Worm (Caenorhabditis elegans): ENCODE results near the gene acl-3.

DNA sequence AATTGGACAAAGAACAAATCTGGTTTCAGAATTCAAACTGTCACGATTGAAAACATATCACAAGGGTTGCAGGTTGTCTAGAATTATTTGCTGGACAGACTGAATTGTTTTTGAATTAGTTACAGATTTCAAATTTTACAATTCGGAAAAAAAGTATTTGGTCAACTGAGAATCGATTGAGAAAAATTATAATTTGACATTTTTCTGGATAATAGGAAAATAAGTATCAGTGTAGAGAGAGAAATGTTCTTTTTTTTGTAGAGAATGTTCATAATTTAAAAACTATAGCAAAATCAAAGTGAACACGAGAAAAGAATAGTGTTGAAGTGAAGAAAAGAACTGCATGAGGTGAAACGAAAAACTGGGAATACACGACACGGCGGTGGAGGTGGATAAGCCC, 48.9 kb upstream of the acl-3 start, which contains the start of gene dpy-20:
- TF ChIP-seq pag-3 (tag; optimal IDR thresholded peaks at IDR 0.05; ENCODE audit: borderline replicate concordance), result no peak
- TF ChIP-seq mec-3 (tag; optimal IDR thresholded peaks at IDR 0.05; ENCODE audit: borderline replicate concordance), result no peak
- no peak for TF ChIP-seq tbx-2 (tag; optimal IDR thresholded peaks at IDR 0.05)
- no peak for TF ChIP-seq madf-2 (tag; optimal IDR thresholded peaks at IDR 0.05)
- TF ChIP-seq lin-11 (tag; optimal IDR thresholded peaks at IDR 0.05), result no peak
- TF ChIP-seq ama-1 (optimal IDR thresholded peaks at IDR 0.05), result no peak
- no peak for TF ChIP-seq nhr-11 (tag; optimal IDR thresholded peaks at IDR 0.05)
- no peak for TF ChIP-seq fax-1 (tag; optimal IDR thresholded peaks at IDR 0.05)
- TF ChIP-seq ceh-30 (tag; optimal IDR thresholded peaks at IDR 0.05), result no peak
- TF ChIP-seq fkh-10 (GFP tag; optimal IDR thresholded peaks at IDR 0.05), result no peak
- no peak for TF ChIP-seq pha-4 (tag; optimal IDR thresholded peaks at IDR 0.05)
- no peak for TF ChIP-seq sox-4 (tag; optimal IDR thresholded peaks at IDR 0.05)
- no peak for TF ChIP-seq ahr-1 (tag; optimal IDR thresholded peaks at IDR 0.05)
- no peak for TF ChIP-seq pax-1 (tag; optimal IDR thresholded peaks at IDR 0.05)

Data from whole organism, late embryonic.